Worm (Caenorhabditis elegans): ENCODE measurements around the gene C05D9.9.
A peak's percentile ranks its signal among the peaks of the same experiment; 100 is the strongest.

The C05D9.9 gene

DNA sequence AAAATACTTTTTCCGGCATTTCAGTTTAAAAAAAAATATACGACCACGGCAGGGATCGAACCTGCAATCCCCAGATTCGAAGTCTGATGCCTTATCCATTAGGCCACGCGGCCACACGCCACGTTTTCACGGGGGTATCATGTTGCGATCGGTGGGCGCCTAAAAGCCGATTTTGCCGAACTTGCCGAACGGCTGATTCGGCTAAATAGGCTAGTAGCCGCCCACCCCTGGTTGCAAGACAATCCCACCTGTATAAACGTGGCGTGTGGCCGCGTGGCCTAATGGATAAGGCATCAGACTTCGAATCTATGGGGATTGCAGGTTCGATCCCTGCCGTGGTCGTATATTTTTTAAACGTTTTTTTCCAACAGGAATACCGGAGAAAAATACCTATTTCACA lies 34.9 kb downstream of the C05D9.9 start:
- no peak for TF ChIP-seq mml-1 (tag; optimal IDR thresholded peaks at IDR 0.05)
- TF ChIP-seq pha-4 (tag; optimal IDR thresholded peaks at IDR 0.05), result no peak
- TF ChIP-seq sea-2 (GFP tag; optimal IDR thresholded peaks at IDR 0.05), result no peak
- no peak for TF ChIP-seq nhr-76 (tag; optimal IDR thresholded peaks at IDR 0.05)
- TF ChIP-seq ama-1 (optimal IDR thresholded peaks at IDR 0.05), result no peak
- TF ChIP-seq ceh-82 (tag; optimal IDR thresholded peaks at IDR 0.05), result no peak
- no peak for TF ChIP-seq nhr-67 (tag; optimal IDR thresholded peaks at IDR 0.05)
- TF ChIP-seq lin-39 (tag; optimal IDR thresholded peaks at IDR 0.05), result no peak
- no peak for TF ChIP-seq nhr-23 (tag; optimal IDR thresholded peaks at IDR 0.05)
- no peak for TF ChIP-seq nhr-43 (tag; optimal IDR thresholded peaks at IDR 0.05; ENCODE audit: poor library complexity, severe bottlenecking)
- no peak for TF ChIP-seq nhr-12 (tag; optimal IDR thresholded peaks at IDR 0.05)
- no peak for TF ChIP-seq lsy-12 (tag; optimal IDR thresholded peaks at IDR 0.05)
- TF ChIP-seq ceh-9 (tag; optimal IDR thresholded peaks at IDR 0.05), result no peak
- no peak for TF ChIP-seq ztf-11 (tag; optimal IDR thresholded peaks at IDR 0.05)
- TF ChIP-seq unc-62 (GFP tag; optimal IDR thresholded peaks at IDR 0.05), result no peak
- no peak for TF ChIP-seq aly-2 (tag; optimal IDR thresholded peaks at IDR 0.05)

DNA sequence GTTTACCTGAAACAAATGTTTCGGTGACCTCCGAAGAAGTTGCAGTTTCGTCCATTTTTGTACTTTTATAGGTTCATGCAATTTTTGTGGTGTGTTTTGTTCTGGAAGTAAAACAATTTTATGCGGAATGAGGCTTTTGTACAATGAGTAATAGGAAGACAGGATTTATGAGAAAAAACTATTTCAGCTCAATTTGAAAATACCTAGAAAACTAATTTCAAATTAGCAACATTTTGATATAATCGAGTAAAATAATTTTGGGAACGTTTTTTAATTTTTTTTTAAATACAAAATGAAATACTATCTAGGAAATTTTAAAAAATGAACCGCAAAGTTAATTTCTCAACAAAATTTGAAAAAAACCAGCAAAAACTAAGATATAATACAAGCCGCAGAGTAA lies 36.0 kb downstream of the C05D9.9 start, which contains the start of gene rei-2:
TSS of gene rei-2 (minus strand) at position 101 of the 400 bp plus-strand sequence.
- TF ChIP-seq skn-1 (tag; optimal IDR thresholded peaks at IDR 0.05), result no peak
- no peak for TF ChIP-seq elt-2 (tag; optimal IDR thresholded peaks at IDR 0.05)
- no peak for TF ChIP-seq mml-1 (tag; optimal IDR thresholded peaks at IDR 0.05)
- no peak for TF ChIP-seq pqm-1 (tag; optimal IDR thresholded peaks at IDR 0.05)
- no peak for TF ChIP-seq fkh-2 (tag; optimal IDR thresholded peaks at IDR 0.05)

DNA sequence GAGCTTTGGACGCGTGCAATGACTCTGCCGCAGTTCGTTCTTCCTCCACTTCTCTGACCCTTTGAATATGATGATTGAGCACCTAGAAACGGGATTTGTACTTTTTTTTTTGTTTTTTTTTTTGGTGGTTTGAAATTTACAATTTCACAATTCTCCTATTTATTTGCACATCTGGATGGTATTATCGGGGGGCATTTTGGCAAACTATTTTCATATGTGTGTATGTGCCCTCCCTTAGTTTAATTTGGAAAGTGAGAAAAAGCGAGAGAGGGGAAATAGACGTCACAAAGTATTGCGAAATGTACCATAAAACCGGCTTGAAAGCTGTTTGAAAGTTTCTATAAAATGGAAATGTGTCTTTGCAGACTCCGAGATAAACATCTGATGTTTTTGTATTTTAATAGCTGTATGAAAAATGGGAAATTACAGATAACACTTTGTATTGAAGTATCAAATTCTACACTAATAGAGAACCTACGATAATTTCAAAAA lies 37.6 kb downstream of the C05D9.9 start:
- TF ChIP-seq nfya-1 (tag; optimal IDR thresholded peaks at IDR 0.05; ENCODE audit: insufficient read depth), result peak; percentile 12
- no peak for TF ChIP-seq lsy-12 (tag; optimal IDR thresholded peaks at IDR 0.05)
- peak; percentile 26 for TF ChIP-seq egl-5 (tag; optimal IDR thresholded peaks at IDR 0.05)
- no peak for TF ChIP-seq ama-1 (optimal IDR thresholded peaks at IDR 0.05)
- TF ChIP-seq elt-1 (tag; optimal IDR thresholded peaks at IDR 0.05), result peak; percentile 12
- TF ChIP-seq lin-39 (tag; optimal IDR thresholded peaks at IDR 0.05), result no peak
- no peak for TF ChIP-seq lin-15B (tag; optimal IDR thresholded peaks at IDR 0.05)
- TF ChIP-seq nhr-25 (tag; optimal IDR thresholded peaks at IDR 0.05), result peak; percentile 64

DNA sequence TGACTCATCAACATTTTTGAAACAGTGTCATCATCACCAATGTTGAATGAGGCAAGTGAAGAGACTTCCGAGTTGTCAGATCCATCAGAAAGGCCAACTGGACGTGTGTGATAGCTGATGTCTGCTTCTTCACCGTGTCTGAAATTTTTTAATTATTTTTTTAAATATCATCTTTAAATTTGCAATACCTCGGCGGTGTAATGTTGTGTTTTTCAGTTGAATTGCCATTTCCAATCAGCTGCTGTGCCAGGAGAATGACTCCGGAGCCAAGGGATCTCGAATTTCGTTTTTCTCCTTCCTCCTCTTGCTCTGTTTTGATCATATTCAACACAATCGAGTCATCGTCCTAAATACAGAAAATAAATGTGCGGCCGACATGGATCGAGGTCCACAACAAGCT lies 39.0 kb downstream of the C05D9.9 start:
- no peak for TF ChIP-seq nhr-11 (tag; optimal IDR thresholded peaks at IDR 0.05)
- no peak for TF ChIP-seq lsy-12 (tag; optimal IDR thresholded peaks at IDR 0.05)
- TF ChIP-seq nhr-28 (tag; optimal IDR thresholded peaks at IDR 0.05), result no peak
- TF ChIP-seq sea-2 (GFP tag; optimal IDR thresholded peaks at IDR 0.05), result no peak
- TF ChIP-seq nhr-12 (tag; optimal IDR thresholded peaks at IDR 0.05), result no peak
- no peak for TF ChIP-seq fkh-10 (GFP tag; optimal IDR thresholded peaks at IDR 0.05)
- TF ChIP-seq fkh-2 (tag; optimal IDR thresholded peaks at IDR 0.05), result no peak
- no peak for TF ChIP-seq hmg-11 (tag; optimal IDR thresholded peaks at IDR 0.05)
- TF ChIP-seq elt-2 (tag; optimal IDR thresholded peaks at IDR 0.05), result no peak

DNA sequence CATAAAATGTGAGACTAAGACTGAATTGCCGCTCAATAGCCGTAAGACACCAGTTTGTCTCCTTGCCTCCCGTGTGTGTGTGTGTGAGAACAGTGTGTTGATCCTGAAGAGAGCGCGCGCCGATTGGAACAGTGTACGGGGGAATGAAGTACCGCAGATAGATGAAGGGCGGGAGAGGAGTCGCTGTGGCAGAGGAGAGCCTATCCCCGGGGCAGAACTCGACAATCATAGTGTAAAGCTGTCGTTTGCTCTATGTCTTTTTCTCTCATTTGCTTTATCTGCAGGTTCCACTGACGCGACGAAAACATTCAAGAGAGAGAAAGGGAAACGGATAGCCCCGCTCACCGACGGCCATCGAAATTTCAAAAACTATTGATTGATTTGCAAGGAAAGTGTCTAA lies 42.1 kb downstream of the C05D9.9 start:
- TF ChIP-seq nfya-1 (tag; optimal IDR thresholded peaks at IDR 0.05; ENCODE audit: insufficient read depth) (peak; percentile 44), ama-1 (optimal IDR thresholded peaks at IDR 0.05) (no peak), lin-39 (tag; optimal IDR thresholded peaks at IDR 0.05) (peak; percentile 28), daf-12 (tag; optimal IDR thresholded peaks at IDR 0.05) (no peak), fkh-10 (GFP tag; optimal IDR thresholded peaks at IDR 0.05) (no peak), eor-1 (tag; optimal IDR thresholded peaks at IDR 0.05) (no peak), tbx-2 (tag; optimal IDR thresholded peaks at IDR 0.05) (no peak), pqm-1 (tag; optimal IDR thresholded peaks at IDR 0.05) (no peak), ceh-16 (tag; optimal IDR thresholded peaks at IDR 0.05) (no peak), ceh-28 (tag; optimal IDR thresholded peaks at IDR 0.05) (peak; percentile 0), lsy-12 (tag; optimal IDR thresholded peaks at IDR 0.05) (no peak)

Data from whole organism, L3 larva.